Fruit fly (Drosophila melanogaster) whole organism: ENCODE results near the gene CG42487.

Experiments
- CG8478 ChIP-seq: fragments of >200 bp; optimal IDR thresholded peaks from 2 replicates; lab custom pipeline; 2018; ENCODE audit warnings: inconsistent platforms
- Dll ChIP-seq: fragments of >200 bp; optimal IDR thresholded peaks from 2 replicates; lab custom pipeline; 2017
- EcR ChIP-seq, 2 experiments: fragments of >200 bp; optimal IDR thresholded peaks; 2 replicates each; lab custom pipeline; 2017; ENCODE audit warnings: missing biosample characterization in 2 of 2, missing genetic modification characterization in 2 of 2, missing genetic modification reagents in 2 of 2
- pan ChIP-seq: fragments of >200 bp; optimal IDR thresholded peaks from 2 replicates; lab custom pipeline; 2017
- psq ChIP-seq: fragments of >200 bp; optimal IDR thresholded peaks from 2 replicates; lab custom pipeline; 2017
- usp ChIP-seq: fragments of >200 bp; optimal IDR thresholded peaks from 2 replicates; lab custom pipeline; 2017; ENCODE audit warnings: missing biosample characterization, missing genetic modification characterization, mixed read lengths

DNA sequence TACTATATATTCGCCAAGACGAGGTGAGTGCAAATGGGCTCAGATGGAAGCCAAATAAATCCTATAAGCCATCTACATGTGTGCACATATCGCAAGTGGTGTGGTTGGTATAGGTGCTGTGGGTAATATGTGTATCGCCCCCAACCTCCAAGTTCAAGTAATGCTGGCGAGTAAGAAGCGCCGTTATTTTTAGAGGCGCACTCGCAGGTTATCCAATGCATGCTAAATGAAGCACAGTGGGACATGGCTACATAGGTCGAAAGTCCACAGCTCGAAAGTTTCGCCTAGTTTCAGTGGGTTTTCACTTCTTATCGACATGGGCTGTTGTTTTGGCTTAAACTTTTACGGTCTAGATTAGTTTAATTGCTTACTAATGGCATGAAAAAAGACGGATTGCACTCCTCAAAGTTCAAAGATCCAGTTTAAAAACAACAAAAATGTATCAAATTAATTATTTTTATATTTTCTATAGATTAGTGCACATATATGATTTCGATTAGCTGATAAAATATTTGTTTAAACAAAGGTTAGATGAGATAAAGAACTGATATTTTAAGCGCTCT is 33.0 kb downstream of the CG42487 start:
- TF ChIP-seq psq (no peak), CG8478 (no peak), Dll (lab: Kevin White, UChicago) (no peak), pan (no peak), usp (no peak), EcR (GFP tag; optimal IDR thresholded peaks at IDR 0.05; lab: Kevin White, UChicago) (no peak)
